Worm (Caenorhabditis elegans) whole organism, L1 larva: ENCODE data around the gene alg-1.
"Not testable (repeated sequence)": the region's sequence is repeated elsewhere in the genome, so short reads cannot be mapped to it uniquely, and the experiment has no call there.

Source experiments
- C16A3.4 ChIP-seq: fragments of 150-350 bp; optimal IDR thresholded peaks from 2 replicates; lab custom pipeline; 2014; ENCODE audit warnings: missing biosample characterization, missing genetic modification characterization
- lin-13 ChIP-seq: fragments of 150-350 bp; optimal IDR thresholded peaks from 2 replicates; lab custom pipeline; 2014; ENCODE audit warnings: missing biosample characterization, missing genetic modification reagents, missing genetic modification characterization
- lin-15B ChIP-seq: fragments of 150-350 bp; sonication (generic microtip); optimal IDR thresholded peaks from 3 replicates; lab custom pipeline; 2014; ENCODE audit warnings: missing biosample characterization, missing genetic modification characterization
- mdl-1 ChIP-seq, 2 experiments: fragments of 150-350 bp; optimal IDR thresholded peaks; 2 replicates each; lab custom pipeline; 2014 to 2017; ENCODE audit warnings: missing biosample characterization in 2 of 2, missing genetic modification characterization in 2 of 2, inconsistent platforms in 1 of 2
- nhr-12 ChIP-seq: sonication (generic microtip); optimal IDR thresholded peaks from 2 replicates; lab custom pipeline; 2017; ENCODE audit warnings: missing biosample characterization, missing genetic modification characterization
- nhr-237 ChIP-seq: fragments of 150-350 bp; optimal IDR thresholded peaks from 2 replicates; lab custom pipeline; 2014; ENCODE audit warnings: missing biosample characterization, missing genetic modification characterization
- nhr-76 ChIP-seq: sonication (generic microtip); optimal IDR thresholded peaks from 2 replicates; lab custom pipeline; 2017; ENCODE audit warnings: missing biosample characterization, missing genetic modification characterization
- pqm-1 ChIP-seq: sonication (generic microtip); optimal IDR thresholded peaks from 3 replicates; lab custom pipeline; 2017; ENCODE audit warnings: missing biosample characterization, missing genetic modification characterization

DNA sequence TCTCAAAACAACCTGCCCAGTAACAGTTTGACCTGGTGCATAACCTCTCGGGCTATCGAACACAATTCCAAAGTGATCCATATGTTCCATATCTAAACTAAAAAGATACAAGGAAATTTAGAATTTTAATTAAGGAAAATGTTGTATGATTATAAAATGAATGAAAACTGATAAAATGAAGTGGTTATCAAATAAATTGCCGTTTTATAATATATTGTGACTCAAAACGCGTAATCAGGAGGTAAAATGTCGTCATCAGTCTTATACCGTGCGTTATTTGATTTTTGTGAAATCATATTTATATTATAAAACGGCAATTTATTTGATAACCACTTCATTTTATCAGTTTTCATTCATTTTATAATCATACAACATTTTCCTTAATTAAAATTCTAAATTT lies 31.5 kb downstream of the alg-1 start, which contains the start of gene arrd-24:
- TF ChIP-seq mdl-1 (tag; optimal IDR thresholded peaks at IDR 0.05; lab: Kevin White, UChicago); C16A3.4 (tag; lab: Kevin White, UChicago); nhr-237; lin-13 (GFP tag; lab: Kevin White, UChicago); nhr-12 (tag; lab: Kevin White, UChicago); lin-15B (tag; lab: Kevin White, UChicago); nhr-76 (tag; lab: Kevin White, UChicago); pqm-1 (tag; lab: Kevin White, UChicago): not testable (repeated sequence)
